Worm (Caenorhabditis elegans) whole organism, L2 larva: ENCODE results near the gene cox-11.

ENCODE experiments used
- C34F6.9 ChIP-seq: fragments of 150-350 bp; optimal IDR thresholded peaks from 2 replicates; lab custom pipeline; 2014; ENCODE audit warnings: missing biosample characterization, missing genetic modification characterization
- F13H6.1 ChIP-seq: sonication (generic microtip); optimal IDR thresholded peaks from 2 replicates; lab custom pipeline; 2016; ENCODE audit warnings: missing genetic modification characterization, missing compliant biosample characterization
- R02D3.7 ChIP-seq: fragments of 150-350 bp; optimal IDR thresholded peaks from 2 replicates; lab custom pipeline; 2014; ENCODE audit warnings: missing biosample characterization, missing genetic modification characterization
- Y55F3AM.14 ChIP-seq: fragments of 200-800 bp; sonication (Bioruptor generic); optimal IDR thresholded peaks from 2 replicates; lab custom pipeline; 2018; ENCODE audit warnings: mild to moderate bottlenecking, missing genetic modification characterization, missing compliant biosample characterization
- aly-2 ChIP-seq: fragments of 150-350 bp; optimal IDR thresholded peaks from 2 replicates; lab custom pipeline; 2014; ENCODE audit warnings: missing biosample characterization, missing genetic modification characterization
- ama-1 ChIP-seq: fragments of 150-350 bp; optimal IDR thresholded peaks from 2 replicates; lab custom pipeline; 2018; ENCODE audit warnings: inconsistent platforms
- blmp-1 ChIP-seq: sonication (generic microtip); optimal IDR thresholded peaks from 2 replicates; lab custom pipeline; 2017; ENCODE audit warnings: missing genetic modification characterization, mild to moderate bottlenecking, missing compliant biosample characterization, antibody characterized with exemption, moderate library complexity; ENCODE audit not compliant: insufficient read depth
- ceh-16 ChIP-seq: fragments of 150-350 bp; optimal IDR thresholded peaks from 2 replicates; lab custom pipeline; 2014; ENCODE audit warnings: missing biosample characterization, missing genetic modification characterization
- ceh-82 ChIP-seq: fragments of 150-350 bp; optimal IDR thresholded peaks from 2 replicates; lab custom pipeline; 2014; ENCODE audit warnings: missing biosample characterization, missing genetic modification characterization
- crh-2 ChIP-seq: sonication (generic microtip); optimal IDR thresholded peaks from 2 replicates; lab custom pipeline; 2017; ENCODE audit warnings: missing biosample characterization, missing genetic modification characterization
- egl-27 ChIP-seq: sonication (generic microtip); optimal IDR thresholded peaks from 3 replicates; lab custom pipeline; 2017; ENCODE audit warnings: missing biosample characterization, missing genetic modification reagents, missing genetic modification characterization
- elt-3 ChIP-seq: sonication (generic microtip); optimal IDR thresholded peaks from 2 replicates; lab custom pipeline; 2017; ENCODE audit warnings: missing biosample characterization, missing genetic modification characterization
- fos-1 ChIP-seq: fragments of 150-350 bp; optimal IDR thresholded peaks from 2 replicates; lab custom pipeline; 2014; ENCODE audit warnings: missing biosample characterization, missing genetic modification characterization
- gmeb-1 ChIP-seq: fragments of 150-350 bp; optimal IDR thresholded peaks from 2 replicates; lab custom pipeline; 2014; ENCODE audit warnings: missing biosample characterization, missing genetic modification characterization
- lin-39 ChIP-seq: fragments of 150-350 bp; optimal IDR thresholded peaks from 2 replicates; lab custom pipeline; 2014; ENCODE audit warnings: missing biosample characterization, missing genetic modification reagents, missing genetic modification characterization
- lsy-2 ChIP-seq, 2 experiments: fragments of 150-350 bp in 1 of 2; sonication (generic microtip) in 1 of 2; optimal IDR thresholded peaks; 2 replicates each; lab custom pipeline; 2014 to 2017; ENCODE audit warnings: missing biosample characterization in 2 of 2, missing genetic modification characterization in 2 of 2
- mab-5 ChIP-seq: fragments of 150-350 bp; optimal IDR thresholded peaks from 2 replicates; lab custom pipeline; 2014; ENCODE audit warnings: missing biosample characterization, missing genetic modification characterization
- mdl-1 ChIP-seq, 2 experiments: fragments of 150-350 bp in 1 of 2; sonication (generic microtip) in 1 of 2; optimal IDR thresholded peaks; 2 replicates each; lab custom pipeline; 2017; ENCODE audit warnings: missing biosample characterization in 2 of 2, missing genetic modification characterization in 2 of 2
- nhr-10 ChIP-seq: sonication (generic microtip); optimal IDR thresholded peaks from 2 replicates; lab custom pipeline; 2017; ENCODE audit warnings: missing biosample characterization, missing genetic modification characterization
- nhr-11 ChIP-seq: fragments of 150-350 bp; optimal IDR thresholded peaks from 2 replicates; lab custom pipeline; 2014; ENCODE audit warnings: missing biosample characterization, missing genetic modification characterization
- nhr-129 ChIP-seq: fragments of 150-350 bp; optimal IDR thresholded peaks from 2 replicates; lab custom pipeline; 2014; ENCODE audit warnings: missing biosample characterization, missing genetic modification characterization
- nhr-25 ChIP-seq: fragments of 150-350 bp; sonication (generic microtip); optimal IDR thresholded peaks from 3 replicates; lab custom pipeline; 2014; ENCODE audit warnings: missing biosample characterization, missing genetic modification characterization
- nhr-6 ChIP-seq: fragments of 150-350 bp; optimal IDR thresholded peaks from 2 replicates; lab custom pipeline; 2014; ENCODE audit warnings: missing biosample characterization, missing genetic modification characterization
- nhr-77 ChIP-seq: fragments of 150-350 bp; optimal IDR thresholded peaks from 2 replicates; lab custom pipeline; 2014; ENCODE audit warnings: missing biosample characterization, missing genetic modification characterization
- peb-1 ChIP-seq: fragments of 150-350 bp; optimal IDR thresholded peaks from 2 replicates; lab custom pipeline; 2014; ENCODE audit warnings: missing biosample characterization, missing genetic modification characterization
- sem-4 ChIP-seq: fragments of 150-350 bp; optimal IDR thresholded peaks from 2 replicates; lab custom pipeline; 2014; ENCODE audit warnings: missing biosample characterization, missing genetic modification reagents, missing genetic modification characterization
- skn-1 ChIP-seq: sonication (generic microtip); optimal IDR thresholded peaks from 2 replicates; lab custom pipeline; 2017; ENCODE audit warnings: missing biosample characterization, missing genetic modification characterization
- sma-3 ChIP-seq: sonication (generic microtip); optimal IDR thresholded peaks from 2 replicates; lab custom pipeline; 2016; ENCODE audit warnings: missing genetic modification reagents, missing genetic modification characterization, missing compliant biosample characterization
- sma-9 ChIP-seq, 2 experiments: fragments of 150-350 bp in 1 of 2; sonication (generic microtip) in 1 of 2; optimal IDR thresholded peaks; 2 replicates each; lab custom pipeline; 2014 to 2016; ENCODE audit warnings: missing genetic modification characterization in 2 of 2, mild to moderate bottlenecking in 1 of 2, missing biosample characterization in 1 of 2, missing compliant biosample characterization in 1 of 2, missing genetic modification reagents in 1 of 2, moderate library complexity in 1 of 2
- snpc-4 ChIP-seq: fragments of 150-350 bp; optimal IDR thresholded peaks from 2 replicates; lab custom pipeline; 2014; ENCODE audit warnings: missing biosample characterization, missing genetic modification characterization
- unc-39 ChIP-seq: fragments of 150-350 bp; optimal IDR thresholded peaks from 2 replicates; lab custom pipeline; 2014; ENCODE audit warnings: missing biosample characterization, missing genetic modification characterization
- unc-55 ChIP-seq: fragments of 150-350 bp; sonication (generic microtip); optimal IDR thresholded peaks from 3 replicates; lab custom pipeline; 2014; ENCODE audit warnings: missing biosample characterization, missing genetic modification reagents, missing genetic modification characterization
- ztf-1 ChIP-seq: fragments of 200-800 bp; sonication (Bioruptor generic); conservative IDR thresholded peaks from 2 replicates; pipeline ENCODE4 v1.3.6; 2022; ENCODE audit warnings: missing genetic modification characterization, missing compliant biosample characterization
- ztf-11 ChIP-seq: sonication (generic microtip); optimal IDR thresholded peaks from 2 replicates; lab custom pipeline; 2017; ENCODE audit warnings: missing biosample characterization, missing genetic modification characterization

The cox-11 gene

ce11 chrIV:13250243-13250642 lies 6.1 kb downstream of the cox-11 start:
- TF ChIP-seq R02D3.7 (tag; lab: Kevin White, UChicago), result no peak
- no peak for TF ChIP-seq Y55F3AM.14
- TF ChIP-seq aly-2, result no peak
- no peak for TF ChIP-seq sem-4 (tag; lab: Kevin White, UChicago)
- TF ChIP-seq unc-55, result no peak
- no peak for TF ChIP-seq mdl-1 (tag; optimal IDR thresholded peaks at IDR 0.05; lab: Kevin White, UChicago)
- no peak for TF ChIP-seq nhr-129 (tag; lab: Kevin White, UChicago)
- no peak for TF ChIP-seq ceh-16 (tag; lab: Kevin White, UChicago)
- TF ChIP-seq skn-1, result no peak
- TF ChIP-seq F13H6.1, result no peak
- TF ChIP-seq fos-1 (tag; lab: Kevin White, UChicago), result no peak
- TF ChIP-seq ztf-11, result no peak

- TF ChIP-seq skn-1, result no peak
- peak; percentile 17 for TF ChIP-seq nhr-129 (tag; lab: Kevin White, UChicago)
- no peak for TF ChIP-seq nhr-11
- TF ChIP-seq nhr-25 (tag; lab: Kevin White, UChicago), result no peak
- peak in 1 of 2 experiments; percentile 1 for TF ChIP-seq lsy-2 (tag; optimal IDR thresholded peaks at IDR 0.05; lab: Kevin White, UChicago)
- TF ChIP-seq, all 48 proteins: peak for 2
These were observed 8.1 kb downstream of the cox-11 start, which contains the start of gene ttr-51 for ce11 chrIV:13252211-13252610. Gene ttr-51, minus strand, starts transcription at chrIV:13252311.

DNA sequence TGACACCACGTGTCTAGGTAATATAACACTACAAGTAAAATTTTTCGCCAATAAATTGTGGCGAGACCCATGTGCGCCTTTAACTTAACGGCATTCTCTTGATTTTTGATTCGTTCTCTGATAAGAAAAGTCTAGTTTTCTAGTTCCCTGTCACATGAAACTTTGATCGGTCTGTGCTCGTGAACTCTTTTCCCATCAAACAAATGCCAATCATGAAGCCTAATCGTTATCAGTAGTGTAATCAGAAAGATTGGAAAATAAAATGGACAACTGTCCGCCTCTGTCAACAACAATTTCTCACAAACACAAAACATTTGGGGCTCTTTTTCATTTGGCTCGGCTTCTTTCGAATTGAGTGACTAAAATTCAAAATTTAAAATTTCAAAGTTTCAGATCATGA lies 9.7 kb downstream of the cox-11 start, which contains the start of gene ttr-45:
TSS of gene ttr-45 (plus strand) at position 385 of the 400 bp plus-strand sequence.
- TF ChIP-seq sma-3, result peak; percentile 5
- TF ChIP-seq unc-39 (tag; lab: Kevin White, UChicago), result no peak
- TF ChIP-seq fos-1 (tag; lab: Kevin White, UChicago), result peak; percentile 94
- peak; percentile 36 for TF ChIP-seq C34F6.9 (tag; lab: Kevin White, UChicago)
- TF ChIP-seq lsy-2 (tag; optimal IDR thresholded peaks at IDR 0.05; lab: Kevin White, UChicago), result peak in 1 of 2 experiments; percentile 35
- TF ChIP-seq ceh-16 (tag; lab: Kevin White, UChicago), result no peak
- peak; percentile 24 for TF ChIP-seq egl-27 (tag; lab: Kevin White, UChicago)
- TF ChIP-seq crh-2 (tag; lab: Kevin White, UChicago), result peak; percentile 42
- TF ChIP-seq gmeb-1 (tag; lab: Kevin White, UChicago), result peak; percentile 33
- peak; percentile 86 for TF ChIP-seq nhr-129 (tag; lab: Kevin White, UChicago)
- peak; percentile 76 for TF ChIP-seq F13H6.1
- TF ChIP-seq nhr-6 (tag; lab: Kevin White, UChicago), result no peak
- TF ChIP-seq sma-9 (GFP tag; optimal IDR thresholded peaks at IDR 0.05; lab: Kevin White, UChicago), result peak; percentile 85
- no peak for TF ChIP-seq sma-9 (tag; optimal IDR thresholded peaks at IDR 0.05; lab: Kevin White, UChicago)
- no peak for TF ChIP-seq ztf-1 (GFP tag; lab: Robert Waterston, UW)
- TF ChIP-seq, all 48 proteins: peak for 10

ce11 chrIV:13255886-13256285 lies 11.8 kb downstream of the cox-11 start, which contains the start of gene bus-12:
Gene bus-12, plus strand, starts transcription at chrIV:13256186.
- TF ChIP-seq nhr-10 (tag; lab: Kevin White, UChicago), result no peak
- no peak for TF ChIP-seq nhr-25 (tag; lab: Kevin White, UChicago)
- no peak for TF ChIP-seq nhr-129 (tag; lab: Kevin White, UChicago)
- TF ChIP-seq snpc-4 (tag; lab: Kevin White, UChicago), result no peak
- no peak for TF ChIP-seq ceh-82 (tag; lab: Kevin White, UChicago)
- TF ChIP-seq peb-1 (tag; lab: Kevin White, UChicago), result no peak
- TF ChIP-seq ama-1 (lab: Kevin White, UChicago), result no peak
- no peak for TF ChIP-seq blmp-1
- TF ChIP-seq crh-2 (tag; lab: Kevin White, UChicago), result no peak
- TF ChIP-seq, all 48 proteins: peak for 0

ce11 chrIV:13258872-13259271 lies 14.7 kb downstream of the cox-11 start, which contains the start of gene JC8.16:
Gene JC8.16, plus strand, starts transcription at chrIV:13259172.
- TF ChIP-seq peb-1 (tag; lab: Kevin White, UChicago), result no peak
- no peak for TF ChIP-seq sma-3
- TF ChIP-seq lin-39, result no peak
- TF ChIP-seq ceh-82 (tag; lab: Kevin White, UChicago), result no peak
- no peak for TF ChIP-seq nhr-6 (tag; lab: Kevin White, UChicago)
- no peak for TF ChIP-seq mab-5 (tag; lab: Kevin White, UChicago)
- TF ChIP-seq mdl-1 (tag; optimal IDR thresholded peaks at IDR 0.05; lab: Kevin White, UChicago), result no peak
- TF ChIP-seq elt-3, result no peak
- no peak for TF ChIP-seq ama-1 (lab: Kevin White, UChicago)
- no peak for TF ChIP-seq nhr-77 (tag; lab: Kevin White, UChicago)
- no peak for TF ChIP-seq R02D3.7 (tag; lab: Kevin White, UChicago)
- TF ChIP-seq ztf-11, result no peak
- TF ChIP-seq ceh-16 (tag; lab: Kevin White, UChicago), result no peak
